Worm (Caenorhabditis elegans) whole organism, young adult: ENCODE results near the gene srb-3.
"Not testable (repeated sequence)": the region's sequence is repeated elsewhere in the genome, so short reads cannot be mapped to it uniquely, and the experiment has no call there.

ENCODE experiments used
- C06A6.2 ChIP-seq: fragments of 200-800 bp; sonication (Bioruptor generic); conservative IDR thresholded peaks from 2 replicates; pipeline ENCODE4 v1.3.6; 2022; ENCODE audit warnings: missing genetic modification characterization, missing compliant biosample characterization
- D2030.7 ChIP-seq: fragments of 200-800 bp; sonication (Bioruptor generic); IDR thresholded peaks from 2 replicates; pipeline ENCODE4 v1.3.6; 2022; ENCODE audit warnings: missing genetic modification reagents, missing genetic modification characterization, missing compliant biosample characterization
- F10E7.11 ChIP-seq: sonication (generic microtip); optimal IDR thresholded peaks from 2 replicates; lab custom pipeline; 2017; ENCODE audit warnings: mild to moderate bottlenecking, missing genetic modification characterization, moderate library complexity, missing compliant biosample characterization
- F49E8.2 ChIP-seq: sonication (generic microtip); optimal IDR thresholded peaks from 3 replicates; lab custom pipeline; 2017; ENCODE audit warnings: missing genetic modification characterization, mild to moderate bottlenecking, missing compliant biosample characterization, antibody characterized with exemption, moderate library complexity; ENCODE audit not compliant: insufficient read depth
- F55B11.4 ChIP-seq: sonication (generic microtip); optimal IDR thresholded peaks from 2 replicates; lab custom pipeline; 2016; ENCODE audit warnings: missing compliant biosample characterization, missing genetic modification characterization, borderline replicate concordance; ENCODE audit not compliant: insufficient read depth
- F57C9.4 ChIP-seq: sonication (generic microtip); optimal IDR thresholded peaks from 2 replicates; lab custom pipeline; 2017; ENCODE audit warnings: mild to moderate bottlenecking, missing genetic modification characterization, missing compliant biosample characterization
- Y53F4B.3 ChIP-seq: fragments of 200-800 bp; sonication (Bioruptor generic); IDR thresholded peaks from 2 replicates; pipeline ENCODE4 v1.3.6; 2022; ENCODE audit warnings: missing genetic modification reagents, missing genetic modification characterization, missing compliant biosample characterization
- atf-7 ChIP-seq: sonication (generic microtip); optimal IDR thresholded peaks from 2 replicates; lab custom pipeline; 2017; ENCODE audit warnings: mild to moderate bottlenecking, missing genetic modification characterization, missing compliant biosample characterization
- athp-1 ChIP-seq: sonication (generic microtip); optimal IDR thresholded peaks from 2 replicates; lab custom pipeline; 2017; ENCODE audit warnings: mild to moderate bottlenecking, missing genetic modification characterization, missing compliant biosample characterization
- ceh-40 ChIP-seq: fragments of 200-800 bp; sonication (Bioruptor generic); IDR thresholded peaks from 2 replicates; pipeline ENCODE4 v1.3.6; 2022; ENCODE audit warnings: missing genetic modification characterization, missing compliant biosample characterization
- ceh-79 ChIP-seq: sonication (generic microtip); optimal IDR thresholded peaks from 2 replicates; lab custom pipeline; 2017; ENCODE audit warnings: mild to moderate bottlenecking, missing genetic modification characterization, missing compliant biosample characterization
- ceh-91 ChIP-seq: fragments of 200-800 bp; sonication (Bioruptor generic); IDR thresholded peaks from 2 replicates; pipeline ENCODE4 v1.3.6; 2022; ENCODE audit warnings: missing genetic modification reagents, missing genetic modification characterization, missing compliant biosample characterization
- die-1 ChIP-seq: sonication (generic microtip); optimal IDR thresholded peaks from 2 replicates; lab custom pipeline; 2016; ENCODE audit warnings: missing genotype, mild to moderate bottlenecking, missing genetic modification characterization, missing compliant biosample characterization
- dpl-1 ChIP-seq: fragments of 150-350 bp; optimal IDR thresholded peaks from 2 replicates; lab custom pipeline; 2014; ENCODE audit warnings: missing biosample characterization, missing genetic modification reagents, missing genetic modification characterization
- efl-1 ChIP-seq: fragments of 150-350 bp; optimal IDR thresholded peaks from 2 replicates; lab custom pipeline; 2014; ENCODE audit warnings: missing biosample characterization, missing genetic modification reagents, missing genetic modification characterization
- ets-4 ChIP-seq: fragments of 200-800 bp; sonication (Bioruptor generic); optimal IDR thresholded peaks from 2 replicates; lab custom pipeline; 2018; ENCODE audit warnings: mild to moderate bottlenecking, missing genetic modification characterization, missing compliant biosample characterization
- hlh-12 ChIP-seq: sonication (generic microtip); optimal IDR thresholded peaks from 2 replicates; lab custom pipeline; 2016; ENCODE audit warnings: missing genetic modification characterization, missing compliant biosample characterization
- hsf-1 ChIP-seq: fragments of 200-800 bp; sonication (Bioruptor generic); IDR thresholded peaks from 2 replicates; pipeline ENCODE4 v1.3.6; 2022; ENCODE audit warnings: missing genetic modification reagents, missing genetic modification characterization, missing compliant biosample characterization
- lag-1 ChIP-seq: fragments of 200-800 bp; sonication (Bioruptor generic); IDR thresholded peaks from 2 replicates; pipeline ENCODE4 v1.3.6; 2022; ENCODE audit warnings: missing genetic modification reagents, missing genetic modification characterization, missing compliant biosample characterization
- let-526 ChIP-seq: fragments of 200-800 bp; sonication (Bioruptor generic); IDR thresholded peaks from 2 replicates; pipeline ENCODE4 v1.3.6; 2022; ENCODE audit warnings: missing genetic modification reagents, missing genetic modification characterization, missing compliant biosample characterization
- lin-40 ChIP-seq: sonication (generic microtip); optimal IDR thresholded peaks from 2 replicates; lab custom pipeline; 2016; ENCODE audit warnings: missing genetic modification characterization, mild to moderate bottlenecking, missing compliant biosample characterization, missing genotype, missing genetic modification reagents
- lsl-1 ChIP-seq: fragments of 200-800 bp; sonication (Bioruptor generic); optimal IDR thresholded peaks from 2 replicates; lab custom pipeline; 2018; ENCODE audit warnings: mild to moderate bottlenecking, missing genetic modification characterization, moderate library complexity, missing compliant biosample characterization
- mcd-1 ChIP-seq: fragments of 200-800 bp; sonication (Bioruptor generic); IDR thresholded peaks from 2 replicates; pipeline ENCODE4 v1.3.6; 2022; ENCODE audit warnings: missing genetic modification reagents, missing genetic modification characterization, missing compliant biosample characterization
- mel-28 ChIP-seq: sonication (generic microtip); optimal IDR thresholded peaks from 2 replicates; lab custom pipeline; 2016; ENCODE audit warnings: borderline replicate concordance, mild to moderate bottlenecking, missing genetic modification characterization, missing compliant biosample characterization
- nfyb-1 ChIP-seq: fragments of 200-800 bp; sonication (Bioruptor generic); IDR thresholded peaks from 2 replicates; pipeline ENCODE4 v1.3.6; 2022; ENCODE audit warnings: missing genetic modification reagents, missing genetic modification characterization, missing compliant biosample characterization
- pbrm-1 ChIP-seq: fragments of 200-800 bp; sonication (Bioruptor generic); IDR thresholded peaks from 2 replicates; pipeline ENCODE4 v1.3.6; 2022; ENCODE audit warnings: missing genetic modification reagents, missing genetic modification characterization, missing compliant biosample characterization
- rcor-1 ChIP-seq: fragments of 200-800 bp; sonication (Bioruptor generic); IDR thresholded peaks from 2 replicates; pipeline ENCODE4 v1.3.6; 2022; ENCODE audit warnings: missing genetic modification reagents, missing genetic modification characterization, missing compliant biosample characterization
- repo-1 ChIP-seq: sonication (generic microtip); optimal IDR thresholded peaks from 2 replicates; lab custom pipeline; 2017; ENCODE audit warnings: mild to moderate bottlenecking, missing genetic modification characterization, missing compliant biosample characterization
- rpc-1 ChIP-seq, 2 experiments: fragments of 150-350 bp in 1 of 2; sonication (generic microtip) in 1 of 2; optimal IDR thresholded peaks; 2 replicates each; lab custom pipeline; 2014 to 2018; ENCODE audit warnings: missing biosample characterization in 1 of 2, missing genetic modification characterization in 1 of 2, missing genetic modification reagents in 1 of 2, missing genotype in 1 of 2
- sdz-38 ChIP-seq: sonication (generic microtip); optimal IDR thresholded peaks from 2 replicates; lab custom pipeline; 2016; ENCODE audit warnings: missing genotype, missing genetic modification characterization, missing compliant biosample characterization
- snpc-1.1 ChIP-seq: sonication (generic microtip); optimal IDR thresholded peaks from 2 replicates; lab custom pipeline; 2017; ENCODE audit warnings: missing genetic modification characterization, mild to moderate bottlenecking, missing compliant biosample characterization, antibody characterized with exemption, moderate library complexity, missing genotype, missing genetic modification reagents; ENCODE audit not compliant: insufficient read depth
- snpc-4 ChIP-seq, 5 experiments: fragments of 150-350 bp in 1 of 5; sonication (generic microtip) in 4 of 5; optimal IDR thresholded peaks; 2 replicates each; lab custom pipeline; 2014 to 2018; ENCODE audit warnings: missing genetic modification characterization in 5 of 5, missing biosample characterization in 3 of 5, antibody characterized with exemption in 2 of 5, mild to moderate bottlenecking in 2 of 5, missing compliant biosample characterization in 2 of 5, missing genotype in 2 of 5, moderate library complexity in 2 of 5, missing genetic modification reagents in 1 of 5
- somi-1 ChIP-seq: fragments of 200-800 bp; sonication (Bioruptor generic); optimal IDR thresholded peaks from 2 replicates; lab custom pipeline; 2018; ENCODE audit warnings: mild to moderate bottlenecking, missing genetic modification characterization, missing compliant biosample characterization
- tlf-1 ChIP-seq: fragments of 200-800 bp; sonication (Bioruptor generic); optimal IDR thresholded peaks from 2 replicates; lab custom pipeline; 2018; ENCODE audit warnings: mild to moderate bottlenecking, missing genetic modification characterization, missing compliant biosample characterization
- unc-62 ChIP-seq: fragments of 150-350 bp; optimal IDR thresholded peaks from 2 replicates; lab custom pipeline; 2014; ENCODE audit warnings: missing biosample characterization, missing genetic modification reagents, missing genetic modification characterization
- zfh-2 ChIP-seq: fragments of 200-800 bp; sonication (Bioruptor generic); conservative IDR thresholded peaks from 2 replicates; pipeline ENCODE4 v1.3.6; 2022; ENCODE audit warnings: missing genetic modification reagents, missing genetic modification characterization, missing compliant biosample characterization
- zim-3 ChIP-seq: sonication (generic microtip); optimal IDR thresholded peaks from 2 replicates; lab custom pipeline; 2017; ENCODE audit warnings: mild to moderate bottlenecking, missing genetic modification characterization, moderate library complexity, missing compliant biosample characterization
- ztf-22 ChIP-seq: fragments of 200-800 bp; sonication (Bioruptor generic); optimal IDR thresholded peaks from 2 replicates; lab custom pipeline; 2018; ENCODE audit warnings: mild to moderate bottlenecking, missing genetic modification characterization, moderate library complexity, missing compliant biosample characterization

The srb-3 gene

DNA sequence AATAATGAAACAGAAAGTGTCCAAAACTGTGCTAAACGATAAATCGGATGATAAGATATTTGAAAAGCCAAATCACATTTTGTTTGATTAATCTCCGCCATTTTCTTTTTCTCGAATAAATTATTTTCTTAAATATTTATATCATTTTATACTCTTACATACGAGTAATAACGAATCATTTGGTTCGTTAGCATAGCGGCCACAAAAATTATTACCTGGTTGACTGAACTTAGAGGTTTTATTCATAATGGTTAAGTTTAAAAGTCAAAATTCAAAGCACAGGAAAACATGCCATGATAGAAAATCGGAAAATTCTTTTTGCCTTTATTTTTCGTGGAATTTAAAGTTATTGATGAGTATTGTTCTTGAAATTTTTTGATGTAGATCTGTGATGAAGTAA is 3.4 kb downstream of the srb-3 start, which contains the start of gene srb-5:
TSS of gene srb-5 (minus strand) at position 101 of the 400 bp plus-strand sequence.
- TF ChIP-seq F57C9.4 (tag; lab: Kevin White, UChicago), result no peak
- TF ChIP-seq somi-1 (GFP tag; lab: Kevin White, UChicago), result no peak
- no peak for TF ChIP-seq C06A6.2

DNA sequence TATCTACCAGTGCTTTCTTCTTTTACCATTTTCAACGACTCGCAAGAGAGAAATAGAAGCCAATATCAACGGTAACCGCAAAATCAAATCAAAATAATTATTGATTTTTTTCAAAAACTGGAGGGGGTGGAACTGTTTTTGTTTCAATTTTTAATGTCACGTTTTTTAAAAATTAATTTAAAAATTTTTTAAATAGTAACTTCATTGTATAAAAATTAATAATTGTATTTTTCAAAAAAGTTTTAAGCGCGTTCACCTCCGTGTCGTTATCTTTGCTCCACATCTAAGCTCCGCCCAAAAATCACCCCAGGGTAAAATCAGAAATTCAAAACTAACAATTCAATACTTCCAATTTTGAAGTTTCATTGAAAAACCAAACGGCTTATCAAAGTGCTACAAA is 5.5 kb downstream of the srb-3 start, which contains the start of gene C27D6.11:
TSS of gene C27D6.11 (minus strand) at position 101 of the 400 bp plus-strand sequence.
- TF ChIP-seq F10E7.11 (tag; lab: Kevin White, UChicago) (no peak), zfh-2 (GFP tag; lab: Robert Waterston, UW) (no peak), atf-7 (tag; lab: Kevin White, UChicago) (no peak), ceh-40 (no peak), die-1 (tag; lab: Kevin White, UChicago) (no peak), rpc-1 (optimal IDR thresholded peaks at IDR 0.05; lab: Kevin White, UChicago) (no peak), rpc-1 (tag; optimal IDR thresholded peaks at IDR 0.05; lab: Kevin White, UChicago) (no peak), lag-1 (GFP tag; lab: Robert Waterston, UW) (no peak), mcd-1 (no peak), repo-1 (tag; lab: Kevin White, UChicago) (no peak), F55B11.4 (tag; lab: Kevin White, UChicago) (no peak), lin-40 (tag; lab: Kevin White, UChicago) (no peak), dpl-1 (GFP tag; lab: Kevin White, UChicago) (no peak), ets-4 (GFP tag; lab: Kevin White, UChicago) (no peak), D2030.7 (no peak), athp-1 (tag; lab: Kevin White, UChicago) (no peak), efl-1 (GFP tag; lab: Kevin White, UChicago) (no peak)

DNA sequence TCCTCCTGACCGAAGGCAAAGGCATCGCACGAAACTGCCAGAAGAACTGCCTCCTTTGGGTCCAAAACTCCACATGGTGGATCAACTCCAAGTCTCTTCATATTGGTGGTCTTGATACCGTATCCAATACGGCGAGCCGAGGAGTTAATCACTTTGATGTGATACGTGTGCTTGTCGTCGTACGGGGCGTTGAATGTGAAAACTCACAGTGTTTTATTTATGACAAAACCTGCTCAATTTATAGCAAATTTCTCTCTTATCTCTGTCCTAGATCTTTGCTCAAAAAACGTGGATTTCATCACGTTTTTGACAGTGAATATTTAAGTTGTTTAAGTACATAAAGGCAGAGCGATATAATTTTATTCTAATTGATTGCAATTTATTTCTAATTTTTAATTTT is 7.9 kb downstream of the srb-3 start, which contains the start of gene F58A6.9:
TSS of gene F58A6.9 (minus strand) at position 101 of the 400 bp plus-strand sequence.
- not testable (repeated sequence) for TF ChIP-seq sdz-38 (tag; lab: Kevin White, UChicago); mel-28 (tag; lab: Kevin White, UChicago); pbrm-1

DNA sequence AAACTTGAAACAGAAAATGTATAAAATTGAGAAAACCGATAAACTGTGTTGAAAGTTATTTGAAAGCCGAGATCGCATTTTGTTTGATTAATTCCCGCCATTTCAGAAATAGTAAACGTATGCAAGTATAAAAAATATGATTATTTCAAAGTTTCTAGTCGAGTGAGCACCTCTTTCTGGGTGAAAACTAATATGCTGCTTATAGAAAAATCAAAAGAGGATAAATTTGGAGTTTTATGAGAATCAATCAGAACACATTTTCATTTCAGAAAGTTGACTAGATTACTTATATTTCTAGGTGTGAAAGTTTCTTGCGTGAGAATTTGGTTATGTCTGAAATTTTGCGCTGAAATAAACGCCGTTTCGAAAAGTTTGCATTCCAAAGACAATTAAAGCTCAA is 9.1 kb downstream of the srb-3 start, which contains the start of gene srb-13:
TSS of gene srb-13 (minus strand) at position 101 of the 400 bp plus-strand sequence.
- TF ChIP-seq F49E8.2 (tag; lab: Kevin White, UChicago) (no peak), snpc-1.1 (tag; lab: Kevin White, UChicago) (no peak), ceh-91 (GFP tag; lab: Robert Waterston, UW) (no peak), nfyb-1 (GFP tag; lab: Robert Waterston, UW) (no peak), Y53F4B.3 (no peak), snpc-4 (GFP tag; optimal IDR thresholded peaks at IDR 0.05; lab: Kevin White, UChicago) (no peak), snpc-4 (tag; optimal IDR thresholded peaks at IDR 0.05; lab: Kevin White, UChicago) (no peak), F10E7.11 (tag; lab: Kevin White, UChicago) (no peak), hsf-1 (no peak), ztf-22 (GFP tag; lab: Kevin White, UChicago) (no peak), zfh-2 (GFP tag; lab: Robert Waterston, UW) (no peak), hlh-12 (tag; lab: Kevin White, UChicago) (no peak), lsl-1 (no peak), repo-1 (tag; lab: Kevin White, UChicago) (no peak), tlf-1 (GFP tag; lab: Kevin White, UChicago) (no peak), ceh-79 (no peak), rcor-1 (GFP tag; lab: Robert Waterston, UW) (no peak), zim-3 (tag; lab: Kevin White, UChicago) (no peak), unc-62 (no peak), let-526 (GFP tag; lab: Robert Waterston, UW) (no peak)
